Worm (Caenorhabditis elegans) whole organism, L4 larva: Measurements from ENCODE around the gene F19C7.2.
A peak's percentile ranks its signal among the peaks of the same experiment; 100 is the strongest.

Experiments
- F26F4.8 ChIP-seq: fragments of 200-800 bp; sonication (Bioruptor generic); conservative IDR thresholded peaks from 2 replicates; pipeline ENCODE4 v1.3.6; 2022; ENCODE audit warnings: missing genetic modification characterization, missing compliant biosample characterization
- F37D6.2 ChIP-seq: sonication (generic microtip); optimal IDR thresholded peaks from 2 replicates; lab custom pipeline; 2016; ENCODE audit warnings: mild to moderate bottlenecking, missing genetic modification characterization, missing compliant biosample characterization
- T26A8.4 ChIP-seq: fragments of 200-800 bp; sonication (Bioruptor generic); IDR thresholded peaks from 2 replicates; pipeline ENCODE4 v1.3.6; 2022; ENCODE audit warnings: missing genetic modification characterization, missing compliant biosample characterization
- Y105C5A.15 ChIP-seq: fragments of 200-800 bp; sonication (Bioruptor generic); IDR thresholded peaks from 2 replicates; pipeline ENCODE4 v1.3.6; 2022; ENCODE audit warnings: missing genetic modification characterization, missing compliant biosample characterization
- ZK337.2 ChIP-seq: fragments of 200-800 bp; sonication (Bioruptor generic); IDR thresholded peaks from 2 replicates; pipeline ENCODE4 v1.3.6; 2022; ENCODE audit warnings: missing genetic modification reagents, missing genetic modification characterization, missing compliant biosample characterization
- aha-1 ChIP-seq: fragments of 150-350 bp; peaks from one replicate; lab custom pipeline; 2014; ENCODE audit warnings: missing biosample characterization, missing genetic modification characterization
- aly-2 ChIP-seq: sonication (generic microtip); optimal IDR thresholded peaks from 2 replicates; lab custom pipeline; 2018; ENCODE audit warnings: missing biosample characterization, missing genetic modification characterization
- ama-1 ChIP-seq: fragments of 150-350 bp; optimal IDR thresholded peaks from 2 replicates; lab custom pipeline; 2014; ENCODE audit warnings: inconsistent platforms, mixed read lengths
- arid-1 ChIP-seq: fragments of 200-800 bp; sonication (Bioruptor generic); conservative IDR thresholded peaks from 2 replicates; pipeline ENCODE4 v1.3.6; 2022; ENCODE audit warnings: missing genetic modification reagents, missing genetic modification characterization, missing compliant biosample characterization
- ceh-20 ChIP-seq: fragments of 200-800 bp; sonication (Bioruptor generic); IDR thresholded peaks from 2 replicates; pipeline ENCODE4 v1.3.6; 2022; ENCODE audit warnings: missing genetic modification reagents, missing genetic modification characterization, missing compliant biosample characterization
- ceh-32 ChIP-seq: sonication (generic microtip); optimal IDR thresholded peaks from 2 replicates; lab custom pipeline; 2016; ENCODE audit warnings: mild to moderate bottlenecking, missing genetic modification characterization, missing compliant biosample characterization; ENCODE audit not compliant: poor library complexity
- ceh-44 ChIP-seq: fragments of 200-800 bp; sonication (Bioruptor generic); IDR thresholded peaks from 2 replicates; pipeline ENCODE4 v1.3.6; 2022; ENCODE audit warnings: missing genetic modification reagents, missing genetic modification characterization, missing compliant biosample characterization
- ceh-82 ChIP-seq: sonication (generic microtip); optimal IDR thresholded peaks from 2 replicates; lab custom pipeline; 2017; ENCODE audit warnings: missing biosample characterization, missing genetic modification characterization
- ctbp-1 ChIP-seq: fragments of 200-800 bp; sonication (Bioruptor generic); IDR thresholded peaks from 2 replicates; pipeline ENCODE4 v1.3.6; 2022; ENCODE audit warnings: missing genetic modification reagents, missing genetic modification characterization, missing compliant biosample characterization
- daf-16 ChIP-seq, 3 experiments: sonication (generic microtip); optimal IDR thresholded peaks; 2 replicates each; lab custom pipeline; 2016 to 2017; ENCODE audit warnings: missing genetic modification characterization in 3 of 3, missing genetic modification reagents in 3 of 3, mild to moderate bottlenecking in 2 of 3, missing compliant biosample characterization in 2 of 3, missing biosample characterization in 1 of 3, moderate library complexity in 1 of 3
- daf-8 ChIP-seq: fragments of 200-800 bp; sonication (Bioruptor generic); IDR thresholded peaks from 2 replicates; pipeline ENCODE4 v1.3.6; 2022; ENCODE audit warnings: missing genetic modification characterization, missing compliant biosample characterization
- dmd-6 ChIP-seq: fragments of 200-800 bp; sonication (Bioruptor generic); IDR thresholded peaks from 2 replicates; pipeline ENCODE4 v1.3.6; 2022; ENCODE audit warnings: missing genetic modification reagents, missing genetic modification characterization, missing compliant biosample characterization
- dmd-9 ChIP-seq: fragments of 200-800 bp; sonication (Bioruptor generic); IDR thresholded peaks from 2 replicates; pipeline ENCODE4 v1.3.6; 2022; ENCODE audit warnings: missing genetic modification reagents, missing genetic modification characterization, missing compliant biosample characterization
- dve-1 ChIP-seq: sonication (generic microtip); optimal IDR thresholded peaks from 2 replicates; lab custom pipeline; 2017; ENCODE audit warnings: antibody characterized with exemption, mild to moderate bottlenecking, missing genetic modification characterization, missing compliant biosample characterization; ENCODE audit not compliant: insufficient read depth
- fkh-10 ChIP-seq: fragments of 150-350 bp; optimal IDR thresholded peaks from 2 replicates; lab custom pipeline; 2014; ENCODE audit warnings: missing biosample characterization, missing genetic modification reagents, missing genetic modification characterization
- fos-1 ChIP-seq: fragments of 150-350 bp; optimal IDR thresholded peaks from 2 replicates; lab custom pipeline; 2014; ENCODE audit warnings: missing biosample characterization, missing genetic modification characterization
- gei-8 ChIP-seq: fragments of 200-800 bp; sonication (Bioruptor generic); optimal IDR thresholded peaks from 2 replicates; lab custom pipeline; 2018; ENCODE audit warnings: mild to moderate bottlenecking, missing genetic modification characterization, missing compliant biosample characterization
- lin-29 ChIP-seq: fragments of 200-800 bp; sonication (Bioruptor generic); IDR thresholded peaks from 2 replicates; pipeline ENCODE4 v1.3.6; 2022; ENCODE audit warnings: missing genetic modification reagents, missing genetic modification characterization, missing compliant biosample characterization
- lin-38 ChIP-seq: fragments of 200-800 bp; sonication (Bioruptor generic); IDR thresholded peaks from 2 replicates; pipeline ENCODE4 v1.3.6; 2022; ENCODE audit warnings: missing genetic modification reagents, missing genetic modification characterization, missing compliant biosample characterization
- lin-39 ChIP-seq: fragments of 150-350 bp; optimal IDR thresholded peaks from 2 replicates; lab custom pipeline; 2014; ENCODE audit warnings: missing biosample characterization, missing genetic modification reagents, missing genetic modification characterization
- lsy-2 ChIP-seq, 2 experiments: fragments of 150-350 bp in 1 of 2; sonication (generic microtip) in 1 of 2; optimal IDR thresholded peaks; 2 replicates each; lab custom pipeline; 2014 to 2017; ENCODE audit warnings: missing biosample characterization in 2 of 2, missing genetic modification characterization in 2 of 2
- mdl-1 ChIP-seq, 2 experiments: fragments of 150-350 bp in 1 of 2; sonication (generic microtip) in 1 of 2; optimal IDR thresholded peaks; 2 replicates each; lab custom pipeline; 2014 to 2017; ENCODE audit warnings: missing biosample characterization in 2 of 2, missing genetic modification characterization in 2 of 2
- mdt-29 ChIP-seq: fragments of 200-800 bp; sonication (Bioruptor generic); IDR thresholded peaks from 2 replicates; pipeline ENCODE4 v1.3.6; 2022; ENCODE audit warnings: missing genetic modification reagents, missing genetic modification characterization, missing compliant biosample characterization
- mes-2 ChIP-seq: sonication (generic microtip); optimal IDR thresholded peaks from 2 replicates; lab custom pipeline; 2016; ENCODE audit warnings: missing genotype, mild to moderate bottlenecking, missing genetic modification characterization, missing compliant biosample characterization; ENCODE audit not compliant: poor library complexity, severe bottlenecking
- mxl-3 ChIP-seq: fragments of 200-800 bp; sonication (Bioruptor generic); optimal IDR thresholded peaks from 2 replicates; lab custom pipeline; 2018; ENCODE audit warnings: mild to moderate bottlenecking, missing genetic modification characterization, missing compliant biosample characterization
- nhr-11 ChIP-seq: fragments of 150-350 bp; optimal IDR thresholded peaks from 2 replicates; lab custom pipeline; 2014; ENCODE audit warnings: missing biosample characterization, missing genetic modification characterization
- nhr-111 ChIP-seq: fragments of 200-800 bp; sonication (Bioruptor generic); optimal IDR thresholded peaks from 2 replicates; lab custom pipeline; 2018; ENCODE audit warnings: mild to moderate bottlenecking, missing genetic modification characterization, missing compliant biosample characterization
- nhr-77 ChIP-seq: fragments of 150-350 bp; optimal IDR thresholded peaks from 2 replicates; lab custom pipeline; 2014; ENCODE audit warnings: missing biosample characterization, missing genetic modification characterization
- php-3 ChIP-seq: fragments of 200-800 bp; sonication (Bioruptor generic); IDR thresholded peaks from 2 replicates; pipeline ENCODE4 v1.3.6; 2022; ENCODE audit warnings: missing genetic modification reagents, missing genetic modification characterization, missing compliant biosample characterization
- pqm-1 ChIP-seq: sonication (generic microtip); optimal IDR thresholded peaks from 2 replicates; lab custom pipeline; 2017; ENCODE audit warnings: missing biosample characterization, missing genetic modification characterization
- rbr-2 ChIP-seq: sonication (generic microtip); optimal IDR thresholded peaks from 2 replicates; lab custom pipeline; 2016; ENCODE audit warnings: missing genotype, missing genetic modification characterization, missing compliant biosample characterization
- sdz-12 ChIP-seq: fragments of 200-800 bp; sonication (Bioruptor generic); optimal IDR thresholded peaks from 2 replicates; lab custom pipeline; 2018; ENCODE audit warnings: mild to moderate bottlenecking, missing genetic modification characterization, missing compliant biosample characterization
- set-16 ChIP-seq: fragments of 200-800 bp; sonication (Bioruptor generic); IDR thresholded peaks from 2 replicates; pipeline ENCODE4 v1.3.6; 2022; ENCODE audit warnings: missing genetic modification reagents, missing genetic modification characterization, missing compliant biosample characterization
- snpc-1.2 ChIP-seq: fragments of 200-800 bp; sonication (Bioruptor generic); IDR thresholded peaks from 2 replicates; pipeline ENCODE4 v1.3.6; 2022; ENCODE audit warnings: missing genetic modification reagents, missing genetic modification characterization, missing compliant biosample characterization
- snpc-4 ChIP-seq: fragments of 150-350 bp; optimal IDR thresholded peaks from 2 replicates; lab custom pipeline; 2014; ENCODE audit warnings: missing biosample characterization, missing genetic modification characterization
- spr-1 ChIP-seq: sonication (generic microtip); optimal IDR thresholded peaks from 2 replicates; lab custom pipeline; 2016; ENCODE audit warnings: mild to moderate bottlenecking, missing genetic modification characterization, missing compliant biosample characterization
- spr-3 ChIP-seq: fragments of 200-800 bp; sonication (Bioruptor generic); optimal IDR thresholded peaks from 2 replicates; lab custom pipeline; 2018; ENCODE audit warnings: mild to moderate bottlenecking, missing genetic modification characterization, missing compliant biosample characterization
- tra-1 ChIP-seq: fragments of 200-800 bp; sonication (Bioruptor generic); IDR thresholded peaks from 2 replicates; pipeline ENCODE4 v1.3.6; 2022; ENCODE audit warnings: missing genetic modification reagents, missing genetic modification characterization, missing compliant biosample characterization
- unc-39 ChIP-seq: sonication (generic microtip); optimal IDR thresholded peaks from 2 replicates; lab custom pipeline; 2017; ENCODE audit warnings: missing biosample characterization, missing genetic modification characterization
- unc-62 ChIP-seq, 3 experiments: fragments of 150-350 bp in 1 of 3; sonication (generic microtip); optimal IDR thresholded peaks in 2 of 3; peaks in 1 of 3; 1 replicate in 1 of 3; 2 replicates in 2 of 3; lab custom pipeline; 2014 to 2017; ENCODE audit warnings: missing biosample characterization in 3 of 3, missing genetic modification characterization in 3 of 3, missing genetic modification reagents in 3 of 3, missing genotype in 1 of 3
- zfp-2 ChIP-seq: sonication (generic microtip); optimal IDR thresholded peaks from 2 replicates; lab custom pipeline; 2016; ENCODE audit warnings: mild to moderate bottlenecking, missing genetic modification characterization, missing compliant biosample characterization
- zip-2 ChIP-seq: fragments of 150-350 bp; optimal IDR thresholded peaks from 2 replicates; lab custom pipeline; 2014; ENCODE audit warnings: missing biosample characterization, missing genetic modification characterization

F19C7.2 gene

ce11 chrIV:4576847-4577246, 22.9 kb upstream of the F19C7.2 start:
- TF ChIP-seq unc-62 (GFP tag; optimal IDR thresholded peaks at IDR 0.05 in 1 of 2; lab: Kevin White, UChicago) (peak in 1 of 2 experiments; percentile 89), unc-62 (tag; optimal IDR thresholded peaks at IDR 0.05; lab: Kevin White, UChicago) (no peak), aha-1 (peak; percentile 53), tra-1 (GFP tag; lab: Robert Waterston, UW) (no peak), pqm-1 (tag; lab: Kevin White, UChicago) (no peak), ceh-20 (0 out of 2 replicates have a peak, but pooled peaks have one; percentile 28), lsy-2 (tag; optimal IDR thresholded peaks at IDR 0.05; lab: Kevin White, UChicago) (peak in 1 of 2 experiments; percentile 37)
- TF ChIP-seq, all 104 proteins: peak for 4

DNA sequence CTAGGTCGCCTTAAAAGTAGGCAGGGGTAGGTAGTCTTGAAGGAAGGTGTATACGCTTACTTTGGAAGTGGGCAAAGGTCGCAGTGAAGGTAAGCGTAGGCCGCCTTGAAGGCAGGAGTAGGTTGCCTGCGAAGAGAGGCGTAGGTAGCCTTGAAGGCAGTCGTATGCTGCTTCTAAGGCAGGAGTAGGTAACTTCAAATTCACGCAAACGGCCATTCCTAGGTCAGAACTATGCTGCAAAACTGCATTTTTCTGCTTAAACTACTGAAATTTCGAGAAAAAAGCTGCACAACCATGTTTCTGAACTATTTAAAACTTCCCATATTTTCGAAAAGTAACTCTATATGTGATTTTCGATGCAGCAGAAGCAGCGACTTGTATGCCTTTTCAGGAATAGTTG, 20.3 kb upstream of the F19C7.2 start:
- TF ChIP-seq daf-16 (GFP tag; optimal IDR thresholded peaks at IDR 0.05; lab: Kevin White, UChicago) (no peak), daf-16 (tag; optimal IDR thresholded peaks at IDR 0.05; lab: Kevin White, UChicago) (no peak), ceh-44 (no peak), unc-62 (GFP tag; optimal IDR thresholded peaks at IDR 0.05 in 1 of 2; lab: Kevin White, UChicago) (peak in 1 of 2 experiments; percentile 95), unc-62 (tag; optimal IDR thresholded peaks at IDR 0.05; lab: Kevin White, UChicago) (no peak), aha-1 (peak; percentile 86), T26A8.4 (no peak), daf-8 (GFP tag; lab: Robert Waterston, UW) (no peak), ceh-82 (tag; lab: Kevin White, UChicago) (no peak), F37D6.2 (tag; lab: Kevin White, UChicago) (no peak), ama-1 (lab: Kevin White, UChicago) (no peak), tra-1 (GFP tag; lab: Robert Waterston, UW) (no peak), zfp-2 (tag; lab: Kevin White, UChicago) (no peak)

DNA sequence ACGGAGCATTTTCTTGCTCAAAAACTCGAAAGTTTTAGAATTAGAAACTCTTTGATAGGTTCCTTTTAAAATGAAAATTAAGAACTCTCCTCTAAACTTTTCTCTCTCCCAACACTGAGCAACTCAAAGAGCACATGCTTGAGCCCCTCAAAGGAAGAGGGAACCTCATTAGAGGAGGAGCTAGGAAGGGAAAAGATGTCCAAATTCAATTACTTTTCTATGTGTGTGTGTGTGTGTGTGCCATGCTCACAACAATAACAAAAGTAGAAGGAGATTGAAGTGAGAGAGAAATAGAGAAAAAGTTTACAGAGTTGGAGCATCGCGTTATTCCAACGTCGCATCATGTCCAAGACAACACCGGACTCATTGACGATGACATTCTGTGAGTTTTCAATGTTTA, 13.8 kb upstream of the F19C7.2 start:
- no peak for TF ChIP-seq Y105C5A.15 (GFP tag; lab: Robert Waterston, UW)
- TF ChIP-seq spr-3, result no peak
- TF ChIP-seq nhr-111 (GFP tag; lab: Kevin White, UChicago), result no peak
- TF ChIP-seq ctbp-1 (GFP tag; lab: Robert Waterston, UW), result peak; percentile 80
- peak in 1 of 2 experiments; percentile 54 for TF ChIP-seq mdl-1 (tag; optimal IDR thresholded peaks at IDR 0.05; lab: Kevin White, UChicago)
- no peak for TF ChIP-seq unc-39 (tag; lab: Kevin White, UChicago)
- TF ChIP-seq spr-1 (tag; lab: Kevin White, UChicago), result no peak
- TF ChIP-seq lin-39 (tag; lab: Kevin White, UChicago), result no peak
- TF ChIP-seq dmd-6, result 0 out of 2 replicates have a peak, but pooled peaks have one; percentile 9
- TF ChIP-seq sdz-12 (GFP tag; lab: Kevin White, UChicago), result no peak
- no peak for TF ChIP-seq snpc-1.2 (GFP tag; lab: Robert Waterston, UW)
- no peak for TF ChIP-seq fos-1 (tag; lab: Kevin White, UChicago)
- TF ChIP-seq nhr-77, result no peak
- no peak for TF ChIP-seq ama-1 (lab: Kevin White, UChicago)
- TF ChIP-seq lin-38 (GFP tag; lab: Robert Waterston, UW), result no peak
- TF ChIP-seq gei-8, result no peak
- TF ChIP-seq aly-2 (tag; lab: Kevin White, UChicago), result no peak
- TF ChIP-seq mes-2 (tag; lab: Kevin White, UChicago), result no peak
- TF ChIP-seq set-16 (GFP tag; lab: Robert Waterston, UW), result no peak
- no peak for TF ChIP-seq mdt-29
- no peak for TF ChIP-seq lin-29 (GFP tag; lab: Robert Waterston, UW)
- TF ChIP-seq pqm-1 (tag; lab: Kevin White, UChicago), result no peak
- no peak for TF ChIP-seq arid-1 (GFP tag; lab: Robert Waterston, UW)
- TF ChIP-seq dmd-9 (GFP tag; lab: Robert Waterston, UW), result no peak
- TF ChIP-seq rbr-2, result peak; percentile 29
- no peak for TF ChIP-seq mxl-3
- no peak for TF ChIP-seq zip-2 (tag; lab: Kevin White, UChicago)
- no peak for TF ChIP-seq snpc-4 (tag; lab: Kevin White, UChicago)
- no peak for TF ChIP-seq php-3
- TF ChIP-seq ceh-32, result no peak
- no peak for TF ChIP-seq nhr-11 (tag; lab: Kevin White, UChicago)
- TF ChIP-seq ceh-20, result no peak
- TF ChIP-seq ZK337.2 (GFP tag; lab: Robert Waterston, UW), result no peak
- peak; percentile 94 for TF ChIP-seq fkh-10
- TF ChIP-seq F26F4.8 (GFP tag; lab: Robert Waterston, UW), result no peak
- no peak for TF ChIP-seq dve-1
